Fruit fly (Drosophila melanogaster) Kc167 (cell line): ENCODE results near the gene CG15554.

ENCODE experiments used
- Myc ChIP-seq: fragments of >200 bp; optimal IDR thresholded peaks from 2 replicates; lab custom pipeline; 2017; ENCODE audit warnings: missing external identifiers
- Sin3A ChIP-seq: fragments of >200 bp; optimal IDR thresholded peaks from 2 replicates; lab custom pipeline; 2018; ENCODE audit warnings: missing external identifiers
- h ChIP-seq: fragments of >200 bp; optimal IDR thresholded peaks from 3 replicates; lab custom pipeline; 2018; ENCODE audit warnings: missing external identifiers
- insv ChIP-seq: fragments of >200 bp; optimal IDR thresholded peaks from 3 replicates; lab custom pipeline; 2018; ENCODE audit warnings: missing external identifiers
- psq ChIP-seq: fragments of >200 bp; optimal IDR thresholded peaks from 2 replicates; lab custom pipeline; 2017; ENCODE audit warnings: missing external identifiers
- ttk ChIP-seq: sonication (Bioruptor generic); optimal IDR thresholded peaks from 2 replicates; lab custom pipeline; 2017; ENCODE audit warnings: missing external identifiers

CG15554 gene

dm6 chr3R:31125746-31126199 lies at the start of gene CG15554:
CG15554 (plus strand) TSS chr3R:31126149.
- no peak for TF ChIP-seq ttk (lab: Kevin White, UChicago)
- no peak for TF ChIP-seq insv (lab: Kevin White, UChicago)
- no peak for TF ChIP-seq h (lab: Kevin White, UChicago)
- TF ChIP-seq psq (lab: Kevin White, UChicago) = no peak
- no peak for TF ChIP-seq Myc (lab: Kevin White, UChicago)
- TF ChIP-seq Sin3A = no peak

- TF ChIP-seq Myc (lab: Kevin White, UChicago) = no peak
- no peak for TF ChIP-seq insv (lab: Kevin White, UChicago)
- no peak for TF ChIP-seq h (lab: Kevin White, UChicago)
- TF ChIP-seq Sin3A = no peak
- no peak for TF ChIP-seq ttk (lab: Kevin White, UChicago)
- TF ChIP-seq psq (lab: Kevin White, UChicago) = no peak
Observed at dm6 chr3R:31086394-31086793, 39.6 kb upstream of the CG15554 start.

- TF ChIP-seq ttk (lab: Kevin White, UChicago) = no peak
- no peak for TF ChIP-seq insv (lab: Kevin White, UChicago)
- no peak for TF ChIP-seq Myc (lab: Kevin White, UChicago)
- no peak for TF ChIP-seq Sin3A
- TF ChIP-seq psq (lab: Kevin White, UChicago) = no peak
- TF ChIP-seq h (lab: Kevin White, UChicago) = no peak
Observed at dm6 chr3R:31089985-31090384, 36.0 kb upstream of the CG15554 start.

- TF ChIP-seq psq (lab: Kevin White, UChicago) (no peak), Sin3A (no peak), insv (lab: Kevin White, UChicago) (no peak), h (lab: Kevin White, UChicago) (no peak), ttk (lab: Kevin White, UChicago) (no peak), Myc (lab: Kevin White, UChicago) (no peak)
Observed at dm6 chr3R:31097221-31097620, 28.7 kb upstream of the CG15554 start, which contains the start of gene CG11317. CG11317 (minus strand) TSS chr3R:31097321.

- no peak for TF ChIP-seq ttk (lab: Kevin White, UChicago)
- TF ChIP-seq h (lab: Kevin White, UChicago) = no peak
- no peak for TF ChIP-seq Myc (lab: Kevin White, UChicago)
- TF ChIP-seq psq (lab: Kevin White, UChicago) = no peak
- no peak for TF ChIP-seq Sin3A
- no peak for TF ChIP-seq insv (lab: Kevin White, UChicago)
Observed at dm6 chr3R:31101069-31101468, 24.9 kb upstream of the CG15554 start, which contains the start of gene CG15553. CG15553 (minus strand) TSS chr3R:31101169.

dm6 chr3R:31109126-31109525 lies 16.8 kb upstream of the CG15554 start, which contains the start of gene Mayo:
Mayo (minus strand) TSS chr3R:31109191.
- TF ChIP-seq Myc (lab: Kevin White, UChicago) (no peak), psq (lab: Kevin White, UChicago) (no peak), h (lab: Kevin White, UChicago) (no peak), Sin3A (no peak), insv (lab: Kevin White, UChicago) (no peak), ttk (lab: Kevin White, UChicago) (no peak)

dm6 chr3R:31119854-31120423 lies 6.0 kb upstream of the CG15554 start:
- TF ChIP-seq h (lab: Kevin White, UChicago) = no peak
- TF ChIP-seq insv (lab: Kevin White, UChicago) = no peak
- TF ChIP-seq Sin3A = no peak
- no peak for TF ChIP-seq Myc (lab: Kevin White, UChicago)
- TF ChIP-seq ttk (lab: Kevin White, UChicago) = no peak

- TF ChIP-seq ttk (lab: Kevin White, UChicago) (no peak), Sin3A (no peak), Myc (lab: Kevin White, UChicago) (no peak), h (lab: Kevin White, UChicago) (no peak), insv (lab: Kevin White, UChicago) (no peak)
Observed at dm6 chr3R:31123315-31123714, 2.6 kb upstream of the CG15554 start, which contains the start of gene Prosalpha3T. Prosalpha3T (minus strand) TSS chr3R:31123415.

dm6 chr3R:31127357-31127775 lies 1.4 kb downstream of the CG15554 start:
- TF ChIP-seq Myc (lab: Kevin White, UChicago) = no peak
- no peak for TF ChIP-seq Sin3A
- TF ChIP-seq h (lab: Kevin White, UChicago) = no peak
- no peak for TF ChIP-seq psq (lab: Kevin White, UChicago)
- TF ChIP-seq ttk (lab: Kevin White, UChicago) = no peak
- no peak for TF ChIP-seq insv (lab: Kevin White, UChicago)

- TF ChIP-seq psq (lab: Kevin White, UChicago) = no peak
- no peak for TF ChIP-seq h (lab: Kevin White, UChicago)
- TF ChIP-seq Myc (lab: Kevin White, UChicago) = no peak
- TF ChIP-seq Sin3A = no peak
- TF ChIP-seq ttk (lab: Kevin White, UChicago) = no peak
- TF ChIP-seq insv (lab: Kevin White, UChicago) = no peak
Observed at dm6 chr3R:31130566-31130965, 4.6 kb downstream of the CG15554 start, which contains the start of gene Ktch. Ktch (minus strand) TSS chr3R:31130666.

dm6 chr3R:31134056-31134455 lies 8.1 kb downstream of the CG15554 start, which contains the start of gene Gycbeta100B:
Gycbeta100B (plus strand) TSS chr3R:31134392.
- TF ChIP-seq h (lab: Kevin White, UChicago) (peak; percentile 77), ttk (lab: Kevin White, UChicago) (no peak), insv (lab: Kevin White, UChicago) (no peak), psq (lab: Kevin White, UChicago) (no peak), Myc (lab: Kevin White, UChicago) (no peak)

- TF ChIP-seq insv (lab: Kevin White, UChicago) = no peak
- no peak for TF ChIP-seq psq (lab: Kevin White, UChicago)
- no peak for TF ChIP-seq ttk (lab: Kevin White, UChicago)
- TF ChIP-seq Myc (lab: Kevin White, UChicago) = no peak
- no peak for TF ChIP-seq Sin3A
- TF ChIP-seq h (lab: Kevin White, UChicago) = no peak
Observed at dm6 chr3R:31141691-31142090, 15.7 kb downstream of the CG15554 start.
